Worm (Caenorhabditis elegans): ENCODE data around the gene tceb-3.

tceb-3 gene

ce11 chrII:10898998-10899397 lies 48.2 kb downstream of the tceb-3 start:
- TF ChIP-seq elt-1 (tag; optimal IDR thresholded peaks at IDR 0.05) = no peak
- no peak for TF ChIP-seq zag-1 (tag; optimal IDR thresholded peaks at IDR 0.05)
- no peak for TF ChIP-seq nhr-77 (tag; optimal IDR thresholded peaks at IDR 0.05)
- no peak for TF ChIP-seq mdl-1 (tag; optimal IDR thresholded peaks at IDR 0.05)
- no peak for TF ChIP-seq nhr-76 (tag; optimal IDR thresholded peaks at IDR 0.05)
- TF ChIP-seq elt-2 (tag; optimal IDR thresholded peaks at IDR 0.05) = no peak
- no peak for TF ChIP-seq ama-1 (optimal IDR thresholded peaks at IDR 0.05)
- TF ChIP-seq nhr-67 (tag; optimal IDR thresholded peaks at IDR 0.05) = no peak
- no peak for TF ChIP-seq nhr-23 (tag; optimal IDR thresholded peaks at IDR 0.05)
- no peak for TF ChIP-seq ztf-4 (tag; optimal IDR thresholded peaks at IDR 0.05)
- no peak for TF ChIP-seq tbx-2 (tag; optimal IDR thresholded peaks at IDR 0.05)
- TF ChIP-seq fkh-10 (GFP tag; optimal IDR thresholded peaks at IDR 0.05) = no peak
- TF ChIP-seq skn-1 (tag; optimal IDR thresholded peaks at IDR 0.05) = no peak
- no peak for TF ChIP-seq sea-2 (GFP tag; optimal IDR thresholded peaks at IDR 0.05)
- TF ChIP-seq lsy-12 (tag; optimal IDR thresholded peaks at IDR 0.05) = no peak

ce11 chrII:10895959-10896358 lies 51.3 kb downstream of the tceb-3 start:
- peak; percentile 71 for TF ChIP-seq nfya-1 (tag; optimal IDR thresholded peaks at IDR 0.05; ENCODE audit: insufficient read depth)
- no peak for TF ChIP-seq ceh-28 (tag; optimal IDR thresholded peaks at IDR 0.05)

- TF ChIP-seq skn-1 (tag; optimal IDR thresholded peaks at IDR 0.05) (no peak), nhr-12 (tag; optimal IDR thresholded peaks at IDR 0.05) (no peak), zag-1 (tag; optimal IDR thresholded peaks at IDR 0.05) (no peak), fkh-10 (GFP tag; optimal IDR thresholded peaks at IDR 0.05) (no peak), ztf-4 (tag; optimal IDR thresholded peaks at IDR 0.05) (no peak), R02D3.7 (tag; optimal IDR thresholded peaks at IDR 0.05) (no peak), nhr-25 (tag; optimal IDR thresholded peaks at IDR 0.05) (no peak), mml-1 (tag; optimal IDR thresholded peaks at IDR 0.05) (no peak), fkh-2 (tag; optimal IDR thresholded peaks at IDR 0.05) (no peak), aly-2 (tag; optimal IDR thresholded peaks at IDR 0.05) (no peak), nhr-11 (tag; optimal IDR thresholded peaks at IDR 0.05) (no peak), nhr-43 (tag; optimal IDR thresholded peaks at IDR 0.05; ENCODE audit: poor library complexity, severe bottlenecking) (no peak), nhr-76 (tag; optimal IDR thresholded peaks at IDR 0.05) (no peak)
These were observed 52.2 kb downstream of the tceb-3 start, which contains the start of gene sra-10 for ce11 chrII:10894996-10895395. Gene sra-10, minus strand, starts transcription at chrII:10895096.
